Fruit fly (Drosophila melanogaster) whole organism, embryonic: ENCODE measurements around the gene Rpp14a.
A peak's percentile ranks its signal among the peaks of the same experiment; 100 is the strongest.

Experiments used
- BEAF-32 ChIP-seq: fragments of 200-800 bp; sonication (Bioruptor generic); optimal IDR thresholded peaks from 3 replicates; lab custom pipeline; 2017; ENCODE audit warnings: missing biosample characterization, missing genetic modification characterization, mild to moderate bottlenecking, moderate library complexity, missing genetic modification reagents
- BtbVII ChIP-seq: fragments of 200-800 bp; sonication (Bioruptor generic); optimal IDR thresholded peaks from 3 replicates; lab custom pipeline; 2017; ENCODE audit warnings: missing biosample characterization, mild to moderate bottlenecking, missing genetic modification characterization
- C15 ChIP-seq: fragments of 200-800 bp; sonication (Bioruptor generic); IDR thresholded peaks from 3 replicates; pipeline ENCODE4 v1.3.6; 2022; ENCODE audit warnings: missing biosample characterization, missing genetic modification characterization
- CG10543 ChIP-seq: fragments of 200-800 bp; sonication (Bioruptor generic); optimal IDR thresholded peaks from 3 replicates; lab custom pipeline; 2017; ENCODE audit warnings: missing biosample characterization, mild to moderate bottlenecking, missing genetic modification characterization, moderate library complexity
- CG11247 ChIP-seq: fragments of 200-800 bp; sonication (Bioruptor generic); IDR thresholded peaks from 2 replicates; pipeline ENCODE4 v1.3.6; 2022; ENCODE audit warnings: missing biosample characterization, missing genetic modification characterization
- CG11398 ChIP-seq: fragments of 200-800 bp; sonication (Bioruptor generic); optimal IDR thresholded peaks from 2 replicates; lab custom pipeline; 2016; ENCODE audit warnings: missing biosample characterization, missing genetic modification characterization
- CG11560 ChIP-seq: fragments of 200-800 bp; sonication (Bioruptor generic); IDR thresholded peaks from 3 replicates; pipeline ENCODE4 v1.3.6; 2022; ENCODE audit warnings: missing biosample characterization, missing genetic modification characterization
- CG11696 ChIP-seq: fragments of 200-800 bp; sonication (Bioruptor generic); IDR thresholded peaks from 2 replicates; pipeline ENCODE4 v1.3.6; 2022; ENCODE audit warnings: missing biosample characterization, missing genetic modification characterization
- CG13287 ChIP-seq: fragments of 200-800 bp; sonication (Bioruptor generic); IDR thresholded peaks from 2 replicates; pipeline ENCODE4 v1.3.6; 2022; ENCODE audit warnings: missing biosample characterization, missing genetic modification characterization; ENCODE audit not compliant: partially characterized antibody
- CG13775 ChIP-seq: fragments of 200-800 bp; sonication (Bioruptor generic); optimal IDR thresholded peaks from 3 replicates; lab custom pipeline; 2017; ENCODE audit warnings: missing biosample characterization, mild to moderate bottlenecking, missing genetic modification characterization
- CG14710 ChIP-seq: fragments of 200-800 bp; sonication (Bioruptor generic); optimal IDR thresholded peaks from 3 replicates; lab custom pipeline; 2019; ENCODE audit warnings: missing biosample characterization, mild to moderate bottlenecking, missing genetic modification characterization, moderate library complexity
- CG15514 ChIP-seq: fragments of 200-800 bp; sonication (Bioruptor generic); optimal IDR thresholded peaks from 3 replicates; lab custom pipeline; 2017; ENCODE audit warnings: missing biosample characterization, missing genetic modification characterization, mild to moderate bottlenecking, moderate library complexity, missing genetic modification reagents
- CG2678 ChIP-seq: fragments of 200-800 bp; sonication (Bioruptor generic); optimal IDR thresholded peaks from 3 replicates; lab custom pipeline; 2019; ENCODE audit warnings: missing biosample characterization, mild to moderate bottlenecking, missing genetic modification characterization, moderate library complexity
- CG3281 ChIP-seq: fragments of 200-800 bp; sonication (Bioruptor generic); optimal IDR thresholded peaks from 3 replicates; lab custom pipeline; 2017; ENCODE audit warnings: missing biosample characterization, mild to moderate bottlenecking, missing genetic modification characterization
- CG34376 ChIP-seq: fragments of 200-800 bp; sonication (Bioruptor generic); optimal IDR thresholded peaks from 2 replicates; lab custom pipeline; 2018; ENCODE audit warnings: missing biosample characterization, mild to moderate bottlenecking, missing genetic modification characterization
- CG4424 ChIP-seq: fragments of 200-800 bp; sonication (Bioruptor generic); optimal IDR thresholded peaks from 3 replicates; lab custom pipeline; 2016; ENCODE audit warnings: missing biosample characterization, missing genetic modification characterization
- CG4820 ChIP-seq: fragments of 200-800 bp; sonication (Bioruptor generic); optimal IDR thresholded peaks from 3 replicates; lab custom pipeline; 2016; ENCODE audit warnings: missing biosample characterization, missing genetic modification characterization
- CG5180 ChIP-seq: fragments of 200-800 bp; sonication (Bioruptor generic); optimal IDR thresholded peaks from 3 replicates; lab custom pipeline; 2017; ENCODE audit warnings: missing biosample characterization, missing genetic modification characterization, mild to moderate bottlenecking, moderate library complexity, missing genetic modification reagents
- CG6689 ChIP-seq: fragments of 200-800 bp; sonication (Bioruptor generic); IDR thresholded peaks from 2 replicates; pipeline ENCODE4 v1.3.6; 2022; ENCODE audit warnings: missing biosample characterization, missing genetic modification characterization
- Fer2 ChIP-seq: fragments of 200-800 bp; sonication (Bioruptor generic); optimal IDR thresholded peaks from 2 replicates; lab custom pipeline; 2018; ENCODE audit warnings: missing biosample characterization, mild to moderate bottlenecking, missing genetic modification characterization, moderate library complexity
- HLH54F ChIP-seq: fragments of 200-800 bp; sonication (Bioruptor generic); optimal IDR thresholded peaks from 3 replicates; lab custom pipeline; 2016; ENCODE audit warnings: missing biosample characterization, missing genetic modification characterization
- Hmr ChIP-seq: fragments of 200-800 bp; sonication (Bioruptor generic); optimal IDR thresholded peaks from 3 replicates; lab custom pipeline; 2017; ENCODE audit warnings: mild to moderate bottlenecking, missing biosample characterization, missing genetic modification reagents, missing genetic modification characterization
- Hmx ChIP-seq: fragments of 200-800 bp; sonication (Bioruptor generic); optimal IDR thresholded peaks from 2 replicates; lab custom pipeline; 2016; ENCODE audit warnings: missing biosample characterization, missing genetic modification characterization
- Lhr ChIP-seq: fragments of 200-800 bp; sonication (Bioruptor generic); optimal IDR thresholded peaks from 3 replicates; lab custom pipeline; 2017; ENCODE audit warnings: mild to moderate bottlenecking, missing biosample characterization, missing genetic modification reagents, missing genetic modification characterization
- NC2α ChIP-seq: fragments of 200-800 bp; sonication (Bioruptor generic); optimal IDR thresholded peaks from 2 replicates; lab custom pipeline; 2016; ENCODE audit warnings: missing biosample characterization, missing genetic modification characterization
- NC2β ChIP-seq: fragments of 200-800 bp; sonication (Bioruptor generic); optimal IDR thresholded peaks from 2 replicates; lab custom pipeline; 2016; ENCODE audit warnings: missing biosample characterization, missing genetic modification characterization
- Oli ChIP-seq: fragments of 200-800 bp; sonication (Bioruptor generic); optimal IDR thresholded peaks from 2 replicates; lab custom pipeline; 2018; ENCODE audit warnings: missing biosample characterization, mild to moderate bottlenecking, missing genetic modification characterization, moderate library complexity
- Rfx ChIP-seq: fragments of 200-800 bp; sonication (Bioruptor generic); IDR thresholded peaks from 2 replicates; pipeline ENCODE4 v1.3.6; 2022; ENCODE audit warnings: missing biosample characterization, missing genetic modification characterization
- YL-1 ChIP-seq: fragments of 200-800 bp; sonication (Bioruptor generic); optimal IDR thresholded peaks from 3 replicates; lab custom pipeline; 2017; ENCODE audit warnings: missing biosample characterization, mild to moderate bottlenecking, missing genetic modification characterization
- ab ChIP-seq: fragments of 200-800 bp; sonication (Bioruptor generic); optimal IDR thresholded peaks from 2 replicates; lab custom pipeline; 2016; ENCODE audit warnings: missing biosample characterization, missing genetic modification characterization
- cas ChIP-seq: fragments of 200-800 bp; sonication (Bioruptor generic); IDR thresholded peaks from 2 replicates; pipeline ENCODE4 v1.3.6; 2022; ENCODE audit warnings: missing biosample characterization, missing genetic modification characterization
- croc ChIP-seq: fragments of 200-800 bp; sonication (Bioruptor generic); conservative IDR thresholded peaks from 3 replicates; pipeline ENCODE4 v1.3.6; 2022; ENCODE audit warnings: missing biosample characterization, missing genetic modification characterization
- dan ChIP-seq: fragments of 200-800 bp; sonication (Bioruptor generic); IDR thresholded peaks from 2 replicates; pipeline ENCODE4 v1.3.6; 2022; ENCODE audit warnings: missing biosample characterization, missing genetic modification characterization
- disco-r ChIP-seq: fragments of 200-800 bp; sonication (Bioruptor generic); optimal IDR thresholded peaks from 2 replicates; lab custom pipeline; 2016; ENCODE audit warnings: missing biosample characterization, missing genetic modification characterization
- dmrt11E ChIP-seq: fragments of 200-800 bp; sonication (Bioruptor generic); optimal IDR thresholded peaks from 3 replicates; lab custom pipeline; 2018; ENCODE audit warnings: missing biosample characterization, mild to moderate bottlenecking, missing genetic modification characterization, moderate library complexity
- gcm2 ChIP-seq: fragments of 200-800 bp; sonication (Bioruptor generic); optimal IDR thresholded peaks from 2 replicates; lab custom pipeline; 2016; ENCODE audit warnings: missing biosample characterization, missing genetic modification characterization
- hbn ChIP-seq: fragments of 200-800 bp; sonication (Bioruptor generic); IDR thresholded peaks from 2 replicates; pipeline ENCODE4 v1.3.6; 2022; ENCODE audit warnings: missing biosample characterization, missing genetic modification characterization; ENCODE audit not compliant: partially characterized antibody
- hth ChIP-seq: fragments of >200 bp; optimal IDR thresholded peaks from 2 replicates; lab custom pipeline; 2017; ENCODE audit warnings: inconsistent platforms
- lola ChIP-seq, 3 experiments: fragments of >200 bp in 2 of 3; fragments of 200-800 bp in 1 of 3; sonication (Bioruptor generic) in 1 of 3; optimal IDR thresholded peaks; 2 replicates each; lab custom pipeline; 2017 to 2019; ENCODE audit warnings: missing biosample characterization in 3 of 3, missing genetic modification characterization in 3 of 3, mild to moderate bottlenecking in 1 of 3, moderate library complexity in 1 of 3
- mld ChIP-seq: fragments of 200-800 bp; sonication (Bioruptor generic); IDR thresholded peaks from 3 replicates; pipeline ENCODE4 v1.3.6; 2022; ENCODE audit warnings: missing biosample characterization, missing genetic modification characterization; ENCODE audit not compliant: partially characterized antibody
- nom ChIP-seq: fragments of 200-800 bp; sonication (Bioruptor generic); optimal IDR thresholded peaks from 2 replicates; lab custom pipeline; 2017; ENCODE audit warnings: missing biosample characterization, missing genetic modification characterization, mild to moderate bottlenecking, moderate library complexity, missing genetic modification reagents
- org-1 ChIP-seq: fragments of 200-800 bp; sonication (Bioruptor generic); optimal IDR thresholded peaks from 2 replicates; lab custom pipeline; 2017; ENCODE audit warnings: missing biosample characterization, missing genetic modification characterization
- run ChIP-seq: fragments of 200-800 bp; sonication (Bioruptor generic); optimal IDR thresholded peaks from 3 replicates; lab custom pipeline; 2018; ENCODE audit warnings: missing biosample characterization, mild to moderate bottlenecking, missing genetic modification characterization
- salm ChIP-seq: fragments of 200-800 bp; sonication (Bioruptor generic); optimal IDR thresholded peaks from 2 replicates; lab custom pipeline; 2018; ENCODE audit warnings: missing biosample characterization, mild to moderate bottlenecking, missing genetic modification characterization
- sisA ChIP-seq: fragments of 200-800 bp; sonication (Bioruptor generic); IDR thresholded peaks from 2 replicates; pipeline ENCODE4 v1.3.6; 2022; ENCODE audit warnings: missing biosample characterization, missing genetic modification characterization
- slbo ChIP-seq: fragments of 200-800 bp; sonication (Bioruptor generic); IDR thresholded peaks from 2 replicates; pipeline ENCODE4 v1.3.6; 2022; ENCODE audit warnings: missing biosample characterization, missing genetic modification characterization
- slou ChIP-seq: fragments of 200-800 bp; sonication (Bioruptor generic); optimal IDR thresholded peaks from 3 replicates; lab custom pipeline; 2016; ENCODE audit warnings: missing biosample characterization, missing genetic modification characterization
- sna ChIP-seq: fragments of 200-800 bp; sonication (Bioruptor generic); IDR thresholded peaks from 2 replicates; pipeline ENCODE4 v1.3.6; 2022; ENCODE audit warnings: missing biosample characterization, missing genetic modification characterization; ENCODE audit not compliant: partially characterized antibody
- tll ChIP-seq, 2 experiments: fragments of 200-800 bp in 1 of 2; fragments of >200 bp in 1 of 2; sonication (Bioruptor generic) in 1 of 2; optimal IDR thresholded peaks; 2 replicates each; lab custom pipeline; 2017 to 2019; ENCODE audit warnings: missing biosample characterization in 2 of 2, missing genetic modification characterization in 2 of 2, mild to moderate bottlenecking in 1 of 2, moderate library complexity in 1 of 2
- ttk ChIP-seq: fragments of 200-800 bp; sonication (Bioruptor generic); IDR thresholded peaks from 2 replicates; pipeline ENCODE4 v2.1.2; 2022; ENCODE audit warnings: missing biosample characterization, missing genetic modification characterization

Rpp14a gene

dm6 chr3R:30055915-30056544 is 629 bp upstream of the Rpp14a start, which contains the start of the genes Rpp14b and spn-A (continued):
- TF ChIP-seq hbn (GFP tag; lab: Robert Waterston, UW) = no peak
- no peak for TF ChIP-seq run
- no peak for TF ChIP-seq org-1 (GFP tag; lab: Kevin White, UChicago)
- no peak for TF ChIP-seq CG11398 (GFP tag; lab: Kevin White, UChicago)
- TF ChIP-seq lola (GFP tag; optimal IDR thresholded peaks at IDR 0.05; lab: Kevin White, UChicago) = no peak
- TF ChIP-seq CG5180 (GFP tag; lab: Kevin White, UChicago) = no peak
- TF ChIP-seq slou (GFP tag; lab: Kevin White, UChicago) = no peak
- TF ChIP-seq Fer2 (tag; lab: Kevin White, UChicago) = no peak
- TF ChIP-seq disco-r (GFP tag; lab: Kevin White, UChicago) = no peak
- TF ChIP-seq CG15514 (GFP tag; lab: Kevin White, UChicago) = no peak
- TF ChIP-seq CG4820 = peak; percentile 90
- no peak for TF ChIP-seq CG4424 (GFP tag; lab: Kevin White, UChicago)
- no peak for TF ChIP-seq hth (lab: Kevin White, UChicago)
- no peak for TF ChIP-seq croc
- TF ChIP-seq CG14710 (tag; lab: Kevin White, UChicago) = no peak
- TF ChIP-seq salm (tag; lab: Kevin White, UChicago) = no peak
- TF ChIP-seq CG13287 (GFP tag; lab: Robert Waterston, UW) = no peak
- TF ChIP-seq CG34376 (GFP tag; lab: Kevin White, UChicago) = no peak
- TF ChIP-seq sisA (GFP tag; lab: Robert Waterston, UW) = peak; percentile 25; the same call in 1 of the 2 replicates
- TF ChIP-seq Hmr (GFP tag; lab: Kevin White, UChicago) = no peak
- TF ChIP-seq CG11247 = no peak
- TF ChIP-seq CG6689 (GFP tag; lab: Robert Waterston, UW) = no peak
- peak; percentile 33 for TF ChIP-seq BEAF-32
- no peak for TF ChIP-seq CG10543 (GFP tag; lab: Kevin White, UChicago)
- TF ChIP-seq C15 = no peak
- TF ChIP-seq ab (GFP tag; lab: Kevin White, UChicago) = no peak
- no peak for TF ChIP-seq gcm2 (GFP tag; lab: Kevin White, UChicago)
- no peak for TF ChIP-seq CG11696
- TF ChIP-seq HLH54F (GFP tag; lab: Kevin White, UChicago) = no peak
- no peak for TF ChIP-seq ttk (GFP tag; lab: Robert Waterston, UW)
- no peak for TF ChIP-seq mld
- no peak for TF ChIP-seq nom (GFP tag; lab: Kevin White, UChicago)
- TF ChIP-seq Hmx (GFP tag; lab: Kevin White, UChicago) = no peak
- TF ChIP-seq dmrt11E = no peak
- peak; percentile 79 for TF ChIP-seq slbo
- TF ChIP-seq NC2α = no peak
- peak; percentile 63 for TF ChIP-seq Rfx (GFP tag; lab: Robert Waterston, UW)
- TF ChIP-seq CG2678 (tag; lab: Kevin White, UChicago) = peak; percentile 13
- no peak for TF ChIP-seq cas (GFP tag; lab: Robert Waterston, UW)
- no peak for TF ChIP-seq CG11560 (tag; lab: Robert Waterston, UW)
- TF ChIP-seq NC2β = no peak
- peak in 1 of 2 experiments; percentile 9 for TF ChIP-seq tll (GFP tag; optimal IDR thresholded peaks at IDR 0.05; lab: Kevin White, UChicago)
- TF ChIP-seq CG3281 (GFP tag; lab: Kevin White, UChicago) = no peak
- TF ChIP-seq sna (GFP tag; lab: Robert Waterston, UW) = no peak
- peak; percentile 43 for TF ChIP-seq YL-1 (GFP tag; lab: Kevin White, UChicago)
- no peak for TF ChIP-seq dan (GFP tag; lab: Robert Waterston, UW)
- peak; percentile 40 for TF ChIP-seq CG13775 (GFP tag; lab: Kevin White, UChicago)
- TF ChIP-seq BtbVII (GFP tag; lab: Kevin White, UChicago) = no peak
- no peak for TF ChIP-seq Lhr (GFP tag; lab: Kevin White, UChicago)
- no peak for TF ChIP-seq Oli
